Fruit fly (Drosophila melanogaster) Kc167 (cell line): ENCODE measurements around the gene TTLL15.

Source experiments
- Myc ChIP-seq: fragments of >200 bp; optimal IDR thresholded peaks from 2 replicates; lab custom pipeline; 2017; ENCODE audit warnings: missing external identifiers
- Sin3A ChIP-seq: fragments of >200 bp; optimal IDR thresholded peaks from 2 replicates; lab custom pipeline; 2018; ENCODE audit warnings: missing external identifiers

DNA sequence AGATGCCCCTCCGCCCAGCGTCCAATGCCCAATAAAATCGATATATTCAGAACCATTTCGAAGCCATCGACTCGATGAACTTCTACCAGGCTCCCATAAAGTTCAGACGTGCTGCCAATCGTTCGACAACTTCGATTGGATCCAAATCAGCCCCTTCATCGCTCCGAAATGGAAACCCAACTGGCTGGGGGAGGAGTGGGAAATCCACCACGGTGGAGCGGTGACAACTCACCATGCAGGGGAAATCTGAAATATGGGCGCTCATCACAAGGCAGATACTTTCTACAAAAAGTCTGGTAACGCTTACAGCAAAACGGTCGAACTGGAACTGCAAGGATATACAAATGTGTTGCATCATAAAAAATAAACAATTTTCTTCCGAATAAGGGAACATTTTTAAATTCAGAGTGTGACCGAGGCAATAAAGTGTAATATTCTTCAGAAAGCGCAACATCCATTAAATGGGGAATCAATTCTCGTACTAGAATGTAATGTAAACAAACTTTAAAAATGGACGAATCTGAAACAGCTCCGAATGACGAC lies 37.2 kb downstream of the TTLL15 start, which contains the start of gene CG4565:
- TF ChIP-seq Sin3A (lab: Kevin White, UChicago) (no peak), Myc (lab: Kevin White, UChicago) (no peak)
